Fruit fly (Drosophila melanogaster): Measurements from ENCODE around the gene kon.
A peak's percentile ranks its signal among the peaks of the same experiment; 100 is the strongest.

kon gene

DNA sequence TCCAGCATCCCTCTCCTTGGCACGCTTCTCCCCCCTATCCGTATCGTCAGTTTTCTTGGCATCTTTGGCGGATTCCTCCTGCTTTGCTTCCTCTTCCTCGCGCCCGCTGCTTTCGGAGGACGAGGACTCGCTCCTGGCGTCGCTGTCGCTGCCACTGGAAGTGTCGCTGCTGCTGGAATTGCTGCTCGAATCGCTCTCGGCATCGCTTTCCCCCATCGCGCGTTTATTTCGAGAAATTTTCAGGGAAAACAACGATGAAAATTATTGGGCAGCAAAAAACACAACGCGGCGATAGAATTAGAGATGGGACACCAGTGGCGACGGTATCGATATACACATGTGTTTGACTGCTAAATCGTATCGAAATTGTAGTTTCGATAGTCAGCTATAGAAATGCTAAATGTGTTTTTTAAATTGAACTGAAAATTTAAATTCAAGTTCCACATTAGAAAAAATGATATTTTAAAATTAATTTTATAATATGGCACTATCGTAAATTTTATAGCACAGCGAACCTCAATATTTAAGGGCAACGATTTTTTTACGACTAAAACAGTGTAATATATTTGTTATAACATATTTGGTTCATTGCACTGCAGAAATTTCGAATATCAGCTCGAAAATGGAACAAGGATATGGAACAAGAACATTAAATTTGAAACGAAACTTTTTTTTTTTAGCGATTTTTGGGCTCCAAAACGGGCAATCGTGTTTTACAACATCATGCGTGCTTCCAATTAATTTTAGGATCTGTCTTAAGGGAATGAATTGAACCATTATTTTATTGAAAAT lies 54.9 kb downstream of the kon start, which contains the start of gene ncm (continued):
- no peak for TF ChIP-seq CG16779 (GFP tag; IDR thresholded peaks at IDR 0.05)
- peak; percentile 86 for TF ChIP-seq MBD-R2 (GFP tag; IDR thresholded peaks at IDR 0.05)
- peak; percentile 33 for TF ChIP-seq sens (GFP tag)
- TF ChIP-seq CG8765 (GFP tag; IDR thresholded peaks at IDR 0.05) = no peak
- TF ChIP-seq kah (GFP tag; optimal IDR thresholded peaks at IDR 0.05) = no peak
- no peak for TF ChIP-seq CG11696 (GFP tag; IDR thresholded peaks at IDR 0.05)
- no peak for TF ChIP-seq sens-2 (GFP tag; IDR thresholded peaks at IDR 0.05)
- TF ChIP-seq Pdp1 (GFP tag; optimal IDR thresholded peaks at IDR 0.05) = no peak
- no peak for TF ChIP-seq wek (GFP tag; optimal IDR thresholded peaks at IDR 0.05)
- TF ChIP-seq salm (tag; optimal IDR thresholded peaks at IDR 0.05) = no peak
- no peak for TF ChIP-seq yki (optimal IDR thresholded peaks at IDR 0.05)
- no peak for TF ChIP-seq CG3065 (GFP tag; optimal IDR thresholded peaks at IDR 0.05)
- peak; percentile 68 for TF ChIP-seq pzg (GFP tag; optimal IDR thresholded peaks at IDR 0.05)
- no peak for TF ChIP-seq gsb (GFP tag; IDR thresholded peaks at IDR 0.05)
- no peak for TF ChIP-seq HLH54F (GFP tag; optimal IDR thresholded peaks at IDR 0.05)
- no peak for TF ChIP-seq sisA (GFP tag; IDR thresholded peaks at IDR 0.05)
- no peak for TF ChIP-seq kay (GFP tag; optimal IDR thresholded peaks at IDR 0.05)
- TF ChIP-seq CG34224 (GFP tag; IDR thresholded peaks at IDR 0.05; ENCODE audit: partially characterized antibody) = peak; percentile 92
- TF ChIP-seq Eip74EF (GFP tag; optimal IDR thresholded peaks at IDR 0.05) = no peak
- TF ChIP-seq ash1 (GFP tag; optimal IDR thresholded peaks at IDR 0.05) = no peak
- TF ChIP-seq CG3163 (GFP tag; optimal IDR thresholded peaks at IDR 0.05) = no peak
- no peak for TF ChIP-seq pnt (GFP tag; optimal IDR thresholded peaks at IDR 0.05)
- TF ChIP-seq CG4404 (GFP tag; IDR thresholded peaks at IDR 0.05) = no peak
- no peak for TF ChIP-seq Camta (GFP tag; optimal IDR thresholded peaks at IDR 0.05)
- TF ChIP-seq CG3995 (GFP tag; optimal IDR thresholded peaks at IDR 0.05) = no peak
- peak; percentile 93 for TF ChIP-seq hbn (GFP tag; IDR thresholded peaks at IDR 0.05; ENCODE audit: partially characterized antibody)
- TF ChIP-seq B-H2 (GFP tag; optimal IDR thresholded peaks at IDR 0.05) = no peak
- no peak for TF ChIP-seq CG11723 (GFP tag; optimal IDR thresholded peaks at IDR 0.05)
- TF ChIP-seq zf30C (GFP tag; optimal IDR thresholded peaks at IDR 0.05) = no peak
- no peak for TF ChIP-seq Side (GFP tag; optimal IDR thresholded peaks at IDR 0.05)
- TF ChIP-seq CG4360 (GFP tag; IDR thresholded peaks at IDR 0.05) = no peak
- no peak for TF ChIP-seq bowl (GFP tag; IDR thresholded peaks at IDR 0.05)
- no peak for TF ChIP-seq Meics (GFP tag; optimal IDR thresholded peaks at IDR 0.05)
- TF ChIP-seq onecut (GFP tag; IDR thresholded peaks at IDR 0.05) = no peak
- peak; percentile 82; the same call in 2 of the 3 replicates for TF ChIP-seq mld (GFP tag; IDR thresholded peaks at IDR 0.05; ENCODE audit: partially characterized antibody)
- no peak for TF ChIP-seq CG18599 (GFP tag; optimal IDR thresholded peaks at IDR 0.05)
- no peak for TF ChIP-seq CG2202 (tag; optimal IDR thresholded peaks at IDR 0.05)
- TF ChIP-seq sr (GFP tag; IDR thresholded peaks at IDR 0.05) = no peak
- no peak for TF ChIP-seq pan (optimal IDR thresholded peaks at IDR 0.05)
- TF ChIP-seq pan (GFP tag; optimal IDR thresholded peaks at IDR 0.05 in 1 of 2, IDR thresholded peaks at IDR 0.05 in 1 of 2) = no peak
- TF ChIP-seq nerfin-2 (GFP tag; IDR thresholded peaks at IDR 0.05; ENCODE audit: partially characterized antibody) = peak; percentile 63
- TF ChIP-seq CG15073 (GFP tag; optimal IDR thresholded peaks at IDR 0.05) = no peak
- TF ChIP-seq Lim3 (GFP tag; IDR thresholded peaks at IDR 0.05) = no peak
- no peak for TF ChIP-seq CG4328 (GFP tag; optimal IDR thresholded peaks at IDR 0.05)
- TF ChIP-seq D19B (GFP tag; optimal IDR thresholded peaks at IDR 0.05) = no peak
- no peak for TF ChIP-seq p53 (GFP tag; optimal IDR thresholded peaks at IDR 0.05)
- no peak for TF ChIP-seq CG12299 (tag; optimal IDR thresholded peaks at IDR 0.05)
- TF ChIP-seq croc (GFP tag; conservative IDR thresholded peaks at IDR 0.05) = no peak
- peak; percentile 91 for TF ChIP-seq amos (GFP tag; IDR thresholded peaks at IDR 0.05; ENCODE audit: partially characterized antibody)
- no peak for TF ChIP-seq CG7556 (GFP tag; optimal IDR thresholded peaks at IDR 0.05)
- no peak for TF ChIP-seq CG14441 (GFP tag; IDR thresholded peaks at IDR 0.05)
